Fruit fly (Drosophila melanogaster) S2 (cell line): Measurements from ENCODE around the gene CCDC53.

ENCODE experiments used
- CG8478 ChIP-seq: fragments of >200 bp; optimal IDR thresholded peaks from 2 replicates; lab custom pipeline; 2018
- CTCF ChIP-seq, 2 experiments: fragments of >200 bp; optimal IDR thresholded peaks; 2 replicates each; lab custom pipeline; 2018

- TF ChIP-seq CTCF (optimal IDR thresholded peaks at IDR 0.05; lab: Kevin White, UChicago), result no peak
- no peak for TF ChIP-seq CG8478 (lab: Kevin White, UChicago)
Measured at dm6 chr2L:8040872-8041271, at the start of gene CCDC53.
